Fruit fly (Drosophila melanogaster): ENCODE measurements around the gene TotZ.

Gene TotZ

DNA sequence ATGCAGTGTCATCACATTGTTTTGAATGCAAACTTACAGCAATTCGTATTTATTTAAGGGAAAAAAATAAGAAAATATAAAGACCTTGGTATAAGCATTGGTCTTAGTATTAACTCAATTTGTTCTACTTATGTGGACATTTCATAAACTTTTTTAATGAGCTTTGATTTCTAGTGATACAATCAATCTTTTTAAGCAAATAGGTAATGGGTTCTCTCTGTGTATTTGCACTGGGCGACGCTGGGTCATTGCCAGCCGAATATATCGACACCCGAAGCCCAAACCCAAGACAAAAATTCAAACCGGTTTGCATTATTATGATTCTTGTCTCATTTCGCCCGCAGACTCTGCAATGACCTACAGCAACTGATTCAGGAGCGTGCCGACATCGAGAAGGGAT, 42.0 kb upstream of the TotZ start (continued):
- TF ChIP-seq salr (GFP tag; optimal IDR thresholded peaks at IDR 0.05) (no peak), CG3032 (tag; optimal IDR thresholded peaks at IDR 0.05) (no peak), CG7368 (GFP tag; optimal IDR thresholded peaks at IDR 0.05) (no peak), Gug (GFP tag; IDR thresholded peaks at IDR 0.05) (no peak), Lpt (GFP tag; optimal IDR thresholded peaks at IDR 0.05) (no peak), esn (GFP tag; optimal IDR thresholded peaks at IDR 0.05) (peak; percentile 16), Ets96B (tag; optimal IDR thresholded peaks at IDR 0.05) (no peak), CG6808 (GFP tag; optimal IDR thresholded peaks at IDR 0.05) (no peak), CG11902 (GFP tag; optimal IDR thresholded peaks at IDR 0.05) (no peak), Hr39 (GFP tag; optimal IDR thresholded peaks at IDR 0.05) (no peak), achi (GFP tag; optimal IDR thresholded peaks at IDR 0.05) (no peak), CG4318 (GFP tag; optimal IDR thresholded peaks at IDR 0.05) (no peak), spab (GFP tag; optimal IDR thresholded peaks at IDR 0.05) (no peak), fkh (GFP tag; optimal IDR thresholded peaks at IDR 0.05) (no peak), lz (GFP tag; optimal IDR thresholded peaks at IDR 0.05) (no peak), CG6163 (GFP tag; IDR thresholded peaks at IDR 0.05) (peak; percentile 30; the same call in 1 of the 3 replicates), CG32006 (GFP tag; optimal IDR thresholded peaks at IDR 0.05) (peak; percentile 13), ss (GFP tag; optimal IDR thresholded peaks at IDR 0.05) (no peak), eg (GFP tag; IDR thresholded peaks at IDR 0.05) (no peak), CG34406 (GFP tag; optimal IDR thresholded peaks at IDR 0.05) (no peak), net (GFP tag; optimal IDR thresholded peaks at IDR 0.05) (no peak), dsx (GFP tag; optimal IDR thresholded peaks at IDR 0.05; ENCODE audit: poor library complexity, severe bottlenecking) (no peak), CG16779 (tag; optimal IDR thresholded peaks at IDR 0.05) (no peak), Hr4 (GFP tag; optimal IDR thresholded peaks at IDR 0.05) (peak; percentile 13), dac (GFP tag; optimal IDR thresholded peaks at IDR 0.05) (no peak), topi (GFP tag; optimal IDR thresholded peaks at IDR 0.05) (peak; percentile 1)

DNA sequence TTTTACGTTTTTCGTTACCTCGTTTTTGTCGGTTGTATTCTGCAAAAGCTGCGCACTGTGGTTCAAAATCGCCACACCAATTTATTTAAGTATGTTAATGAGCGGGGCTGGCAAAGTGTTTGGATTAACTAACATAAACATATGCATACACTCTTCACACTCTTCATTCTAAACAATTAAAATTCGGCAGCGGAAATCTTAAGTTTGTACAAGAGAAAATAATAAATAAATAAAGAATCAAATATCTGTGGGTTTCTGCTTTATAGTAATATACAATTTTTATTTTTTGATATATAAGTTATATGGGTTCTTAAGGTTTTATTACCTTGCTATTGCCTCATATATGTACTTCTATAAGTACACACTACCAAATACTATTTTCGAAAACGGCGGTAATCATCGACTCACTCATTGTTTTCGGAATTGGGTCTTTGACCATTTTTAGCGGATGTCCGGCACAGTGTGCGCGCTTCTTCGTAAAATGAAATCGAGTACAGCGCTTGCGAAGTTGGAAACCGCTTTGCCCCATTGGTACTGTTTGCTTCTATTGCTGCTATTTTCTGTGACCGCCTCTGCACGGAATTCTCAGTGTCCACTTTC, 41.2 kb upstream of the TotZ start:
- TF ChIP-seq CG8632 (GFP tag; optimal IDR thresholded peaks at IDR 0.05) (no peak), CG11294 (GFP tag; IDR thresholded peaks at IDR 0.05) (no peak), CG10669 (GFP tag; optimal IDR thresholded peaks at IDR 0.05) (no peak), CG8119 (GFP tag; IDR thresholded peaks at IDR 0.05) (0 out of 3 replicates have a peak, but pooled peaks have one; percentile 31), esn (GFP tag; optimal IDR thresholded peaks at IDR 0.05) (no peak), Eip75B (GFP tag; optimal IDR thresholded peaks at IDR 0.05) (no peak), Sox15 (GFP tag; optimal IDR thresholded peaks at IDR 0.05) (no peak), cyc (GFP tag; optimal IDR thresholded peaks at IDR 0.05) (no peak), Ets96B (tag; optimal IDR thresholded peaks at IDR 0.05) (no peak), dac (GFP tag; optimal IDR thresholded peaks at IDR 0.05) (peak; percentile 31), CG10631 (GFP tag; optimal IDR thresholded peaks at IDR 0.05) (peak; percentile 43), CG11902 (GFP tag; optimal IDR thresholded peaks at IDR 0.05) (no peak), CG3032 (tag; optimal IDR thresholded peaks at IDR 0.05) (no peak), Eip78C (GFP tag) (peak; percentile 81), Smox (GFP tag; optimal IDR thresholded peaks at IDR 0.05) (no peak), salr (GFP tag; optimal IDR thresholded peaks at IDR 0.05) (peak in 1 of 2 experiments; percentile 49), Gug (GFP tag; IDR thresholded peaks at IDR 0.05) (no peak), lz (GFP tag; optimal IDR thresholded peaks at IDR 0.05) (no peak), Hr4 (GFP tag; optimal IDR thresholded peaks at IDR 0.05) (peak; percentile 49), dsx (GFP tag; optimal IDR thresholded peaks at IDR 0.05; ENCODE audit: poor library complexity, severe bottlenecking) (no peak), Hr38 (GFP tag; optimal IDR thresholded peaks at IDR 0.05) (no peak), CG9139 (GFP tag; optimal IDR thresholded peaks at IDR 0.05) (no peak), CG34406 (GFP tag; optimal IDR thresholded peaks at IDR 0.05) (peak; percentile 27), CG6792 (GFP tag; optimal IDR thresholded peaks at IDR 0.05) (no peak), CG16779 (tag; optimal IDR thresholded peaks at IDR 0.05) (peak; percentile 27), CG6808 (GFP tag; optimal IDR thresholded peaks at IDR 0.05) (no peak), CG7368 (GFP tag; optimal IDR thresholded peaks at IDR 0.05) (no peak), CG4318 (GFP tag; optimal IDR thresholded peaks at IDR 0.05) (peak; percentile 58), Lpt (GFP tag; optimal IDR thresholded peaks at IDR 0.05) (no peak), Met (GFP tag; optimal IDR thresholded peaks at IDR 0.05) (peak; percentile 8), Ets21C (GFP tag; optimal IDR thresholded peaks at IDR 0.05) (no peak), eg (GFP tag; IDR thresholded peaks at IDR 0.05) (no peak), net (GFP tag; optimal IDR thresholded peaks at IDR 0.05) (peak; percentile 5), vri (GFP tag; optimal IDR thresholded peaks at IDR 0.05) (no peak), Sox14 (GFP tag; optimal IDR thresholded peaks at IDR 0.05) (no peak), acj6 (GFP tag; optimal IDR thresholded peaks at IDR 0.05) (peak; percentile 37), achi (GFP tag; optimal IDR thresholded peaks at IDR 0.05) (peak; percentile 27), CG6276 (GFP tag; optimal IDR thresholded peaks at IDR 0.05) (peak; percentile 49), CG11762 (GFP tag; optimal IDR thresholded peaks at IDR 0.05; ENCODE audit: insufficient read depth) (no peak), CG6163 (GFP tag; IDR thresholded peaks at IDR 0.05) (no peak)

Data from whole organism, prepupa.